Worm (Caenorhabditis elegans): ENCODE data around the gene lsy-13.
A peak's percentile ranks its signal among the peaks of the same experiment; 100 is the strongest.
"Not testable (repeated sequence)": the region's sequence is repeated elsewhere in the genome, so short reads cannot be mapped to it uniquely, and the experiment has no call there.

- not testable (repeated sequence) for TF ChIP-seq ama-1 (optimal IDR thresholded peaks at IDR 0.05); ama-1 (GFP tag; optimal IDR thresholded peaks at IDR 0.05); lin-54 (GFP tag; optimal IDR thresholded peaks at IDR 0.05); pha-4 (tag; optimal IDR thresholded peaks at IDR 0.05); snpc-4 (GFP tag; optimal IDR thresholded peaks at IDR 0.05); F33H1.4 (GFP tag; IDR thresholded peaks at IDR 0.05); dpff-1 (tag; optimal IDR thresholded peaks at IDR 0.05); cebp-1 (GFP tag; IDR thresholded peaks at IDR 0.05); cebp-1 (tag; optimal IDR thresholded peaks at IDR 0.05)
- peak; percentile 86 for TF ChIP-seq tbp1 (GFP tag; optimal IDR thresholded peaks at IDR 0.05)
- peak in 2 of 4 experiments; percentile 78 to 89 for TF ChIP-seq snpc-4 (tag; optimal IDR thresholded peaks at IDR 0.05)
Measured at ce11 chrIV:16818551-16818950, 45.1 kb upstream of the lsy-13 start.
